Fruit fly (Drosophila melanogaster): ENCODE data around the gene glec.

glec gene

dm6 chr3R:21870158-21870971 lies 14.3 kb upstream of the glec start, which contains the start of gene CG31431:
CG31431 (plus strand) TSS chr3R:21870681.
- TF ChIP-seq Dad (GFP tag; optimal IDR thresholded peaks at IDR 0.05) (peak; percentile 96), Oli (tag; optimal IDR thresholded peaks at IDR 0.05) (peak; percentile 96), Adf1 (GFP tag; IDR thresholded peaks at IDR 0.05) (peak; percentile 86), Xbp1 (GFP tag; optimal IDR thresholded peaks at IDR 0.05) (peak; percentile 97), CG42726 (GFP tag; IDR thresholded peaks at IDR 0.05; ENCODE audit: partially characterized antibody) (no peak), D19A (tag; optimal IDR thresholded peaks at IDR 0.05) (peak; percentile 94), gsb-n (tag; optimal IDR thresholded peaks at IDR 0.05) (peak; percentile 93), Atf-2 (GFP tag; optimal IDR thresholded peaks at IDR 0.05) (peak; percentile 96), psq (GFP tag; optimal IDR thresholded peaks at IDR 0.05) (peak; percentile 90), dimm (GFP tag; IDR thresholded peaks at IDR 0.05) (peak; percentile 86), sens (GFP tag) (peak; percentile 99), HLH54F (GFP tag; optimal IDR thresholded peaks at IDR 0.05) (peak; percentile 97), CG7357 (GFP tag; IDR thresholded peaks at IDR 0.05) (peak; percentile 93), Elba2 (GFP tag; optimal IDR thresholded peaks at IDR 0.05) (peak; percentile 41), CG8478 (optimal IDR thresholded peaks at IDR 0.05) (no peak), HmgZ (tag; optimal IDR thresholded peaks at IDR 0.05) (peak; percentile 98), CG10267 (tag; optimal IDR thresholded peaks at IDR 0.05) (peak; percentile 91), seq (GFP tag; IDR thresholded peaks at IDR 0.05) (peak; percentile 94), h (optimal IDR thresholded peaks at IDR 0.05) (no peak), CG11695 (GFP tag; IDR thresholded peaks at IDR 0.05) (peak; percentile 98), ci (GFP tag; IDR thresholded peaks at IDR 0.05) (peak; percentile 98), CG6689 (GFP tag; IDR thresholded peaks at IDR 0.05) (peak; percentile 97), Blimp-1 (GFP tag; optimal IDR thresholded peaks at IDR 0.05) (peak; percentile 95), pzg (GFP tag; optimal IDR thresholded peaks at IDR 0.05) (peak; percentile 38), exex (tag; optimal IDR thresholded peaks at IDR 0.05) (peak; percentile 85), pnt (GFP tag; optimal IDR thresholded peaks at IDR 0.05) (peak; percentile 95), inv (GFP tag; IDR thresholded peaks at IDR 0.05; ENCODE audit: partially characterized antibody) (no peak), lilli (GFP tag; optimal IDR thresholded peaks at IDR 0.05) (peak; percentile 98), sqz (GFP tag; optimal IDR thresholded peaks at IDR 0.05) (peak; percentile 92), Vsx1 (GFP tag; optimal IDR thresholded peaks at IDR 0.05) (peak; percentile 91), E2f1 (GFP tag; IDR thresholded peaks at IDR 0.05) (peak; percentile 97), CG16813 (GFP tag; IDR thresholded peaks at IDR 0.05; ENCODE audit: partially characterized antibody) (no peak), CG10274 (GFP tag; optimal IDR thresholded peaks at IDR 0.05) (peak; percentile 92), ewg (GFP tag; optimal IDR thresholded peaks at IDR 0.05) (peak; percentile 90), pb (GFP tag; optimal IDR thresholded peaks at IDR 0.05) (peak; percentile 95), CG8765 (GFP tag; IDR thresholded peaks at IDR 0.05) (peak; percentile 94), mld (GFP tag; IDR thresholded peaks at IDR 0.05; ENCODE audit: partially characterized antibody) (no peak), dati (GFP tag; IDR thresholded peaks at IDR 0.05) (peak; percentile 93), da (GFP tag; optimal IDR thresholded peaks at IDR 0.05) (peak; percentile 93), CG5953 (GFP tag; IDR thresholded peaks at IDR 0.05) (peak; percentile 86), CG16815 (GFP tag; optimal IDR thresholded peaks at IDR 0.05) (peak; percentile 92), nom (GFP tag; optimal IDR thresholded peaks at IDR 0.05) (peak; percentile 73), ind (GFP tag; optimal IDR thresholded peaks at IDR 0.05) (peak; percentile 98), CG31365 (tag; optimal IDR thresholded peaks at IDR 0.05) (peak; percentile 88), tio (GFP tag; optimal IDR thresholded peaks at IDR 0.05) (peak; percentile 96), CG7963 (GFP tag; IDR thresholded peaks at IDR 0.05; ENCODE audit: partially characterized antibody) (no peak), CG9817 (tag; optimal IDR thresholded peaks at IDR 0.05) (peak; percentile 97), z (GFP tag; IDR thresholded peaks at IDR 0.05) (peak; percentile 72; the same call in 2 of the 3 replicates), ERR (GFP tag; optimal IDR thresholded peaks at IDR 0.05) (peak; percentile 97), CG3281 (GFP tag; optimal IDR thresholded peaks at IDR 0.05) (peak; percentile 98)
